Fruit fly (Drosophila melanogaster): ENCODE results near the gene opm.
A peak's percentile ranks its signal among the peaks of the same experiment; 100 is the strongest.

Gene opm

dm6 chrX:15085777-15086510 is 19.7 kb upstream of the opm start, which contains the start of the genes CG15027 and Dbct (continued):
- TF ChIP-seq ap (GFP tag; IDR thresholded peaks at IDR 0.05) = 0 out of 2 replicates have a peak, but pooled peaks have one; percentile 29
- peak; percentile 11 for TF ChIP-seq Dp (GFP tag; optimal IDR thresholded peaks at IDR 0.05)
- no peak for TF ChIP-seq yki (optimal IDR thresholded peaks at IDR 0.05)
- peak; percentile 52 for TF ChIP-seq dmrt99B (tag; optimal IDR thresholded peaks at IDR 0.05)
- peak; percentile 55 for TF ChIP-seq CG10147 (GFP tag; optimal IDR thresholded peaks at IDR 0.05)
- peak; percentile 49 for TF ChIP-seq Atf6 (GFP tag; IDR thresholded peaks at IDR 0.05)
- peak; percentile 60; the same call in 1 of the 2 replicates for TF ChIP-seq CG6689 (GFP tag; IDR thresholded peaks at IDR 0.05)
- no peak for TF ChIP-seq maf-S (GFP tag; optimal IDR thresholded peaks at IDR 0.05)
- no peak for TF ChIP-seq CG3726 (GFP tag; IDR thresholded peaks at IDR 0.05)
- peak; percentile 25 for TF ChIP-seq pho (GFP tag; optimal IDR thresholded peaks at IDR 0.05)
- no peak for TF ChIP-seq CTCF (GFP tag; optimal IDR thresholded peaks at IDR 0.05)
- TF ChIP-seq CG33213 (GFP tag; optimal IDR thresholded peaks at IDR 0.05) = no peak
- TF ChIP-seq emc (GFP tag; optimal IDR thresholded peaks at IDR 0.05) = no peak
- no peak for TF ChIP-seq disco-r (GFP tag; optimal IDR thresholded peaks at IDR 0.05)
- no peak for TF ChIP-seq pita (GFP tag; optimal IDR thresholded peaks at IDR 0.05)
- peak; percentile 55 for TF ChIP-seq NfI (GFP tag; optimal IDR thresholded peaks at IDR 0.05)
- TF ChIP-seq pnt (GFP tag; optimal IDR thresholded peaks at IDR 0.05) = no peak
- TF ChIP-seq bab2 (GFP tag; optimal IDR thresholded peaks at IDR 0.05) = no peak
- TF ChIP-seq CG2889 (GFP tag; IDR thresholded peaks at IDR 0.05) = 0 out of 3 replicates have a peak, but pooled peaks have one; percentile 21
- peak; percentile 18; the same call in 1 of the 2 replicates for TF ChIP-seq Nf-YA (GFP tag; IDR thresholded peaks at IDR 0.05)
- peak; percentile 47 for TF ChIP-seq CG13894 (tag; optimal IDR thresholded peaks at IDR 0.05)
- TF ChIP-seq abd-A (tag; optimal IDR thresholded peaks at IDR 0.05) = peak; percentile 36
- TF ChIP-seq CG32532 (GFP tag; IDR thresholded peaks at IDR 0.05) = peak; percentile 71
- no peak for TF ChIP-seq sim (GFP tag; IDR thresholded peaks at IDR 0.05)
- TF ChIP-seq Trl (optimal IDR thresholded peaks at IDR 0.05) = no peak
- no peak for TF ChIP-seq Trl (GFP tag; optimal IDR thresholded peaks at IDR 0.05)
- peak; percentile 74 for TF ChIP-seq CG6272 (GFP tag; IDR thresholded peaks at IDR 0.05)
- TF ChIP-seq HHEX (GFP tag; optimal IDR thresholded peaks at IDR 0.05) = peak; percentile 31
- peak; percentile 84 to 96 for TF ChIP-seq crp (GFP tag; optimal IDR thresholded peaks at IDR 0.05)
- TF ChIP-seq CG12219 (GFP tag; optimal IDR thresholded peaks at IDR 0.05) = no peak
- peak; percentile 78 for TF ChIP-seq CG16813 (GFP tag; IDR thresholded peaks at IDR 0.05; ENCODE audit: partially characterized antibody)
- peak in 1 of 2 experiments; percentile 82 for TF ChIP-seq eve (GFP tag; optimal IDR thresholded peaks at IDR 0.05)
- TF ChIP-seq croc (GFP tag; conservative IDR thresholded peaks at IDR 0.05) = peak; percentile 45
- peak; percentile 4 for TF ChIP-seq caup (GFP tag; optimal IDR thresholded peaks at IDR 0.05; ENCODE audit: severe bottlenecking)
- no peak for TF ChIP-seq CG17568 (GFP tag; optimal IDR thresholded peaks at IDR 0.05)
- TF ChIP-seq Sry-δ (GFP tag; optimal IDR thresholded peaks at IDR 0.05) = peak; percentile 74
- TF ChIP-seq CG4730 (GFP tag; IDR thresholded peaks at IDR 0.05) = peak; percentile 67
- no peak for TF ChIP-seq CG7963 (GFP tag; IDR thresholded peaks at IDR 0.05; ENCODE audit: partially characterized antibody)
- TF ChIP-seq CG9727 (GFP tag; optimal IDR thresholded peaks at IDR 0.05) = peak; percentile 73
- peak; percentile 42 for TF ChIP-seq Fer2 (tag; optimal IDR thresholded peaks at IDR 0.05)
- TF ChIP-seq Deaf1 (tag; optimal IDR thresholded peaks at IDR 0.05) = peak; percentile 19
- TF ChIP-seq CG2199 (GFP tag; IDR thresholded peaks at IDR 0.05) = 0 out of 3 replicates have a peak, but pooled peaks have one; percentile 37
- TF ChIP-seq Gsc (GFP tag; IDR thresholded peaks at IDR 0.05) = no peak
- TF ChIP-seq Camta (GFP tag; optimal IDR thresholded peaks at IDR 0.05) = no peak
- no peak for TF ChIP-seq CG12744 (GFP tag; optimal IDR thresholded peaks at IDR 0.05)
- peak; percentile 79 for TF ChIP-seq CG10543 (GFP tag; optimal IDR thresholded peaks at IDR 0.05)
- TF ChIP-seq mirr (GFP tag; optimal IDR thresholded peaks at IDR 0.05) = no peak
- peak; percentile 47 for TF ChIP-seq Blimp-1 (GFP tag; optimal IDR thresholded peaks at IDR 0.05)
- no peak for TF ChIP-seq bbx (GFP tag; IDR thresholded peaks at IDR 0.05; ENCODE audit: partially characterized antibody)
- peak; percentile 66; the same call in 1 of the 3 replicates for TF ChIP-seq CG11456 (GFP tag; IDR thresholded peaks at IDR 0.05)
